Fruit fly (Drosophila melanogaster): ENCODE measurements around the gene CG12708.

CG12708 gene

dm6 chrX:15649507-15649906 is 25.8 kb upstream of the CG12708 start:
- TF ChIP-seq pan (optimal IDR thresholded peaks at IDR 0.05) (no peak), CG8478 (optimal IDR thresholded peaks at IDR 0.05) (no peak), usp (GFP tag; optimal IDR thresholded peaks at IDR 0.05) (no peak), psq (optimal IDR thresholded peaks at IDR 0.05) (no peak), EcR (GFP tag; optimal IDR thresholded peaks at IDR 0.05) (no peak), Dll (optimal IDR thresholded peaks at IDR 0.05) (no peak)

DNA sequence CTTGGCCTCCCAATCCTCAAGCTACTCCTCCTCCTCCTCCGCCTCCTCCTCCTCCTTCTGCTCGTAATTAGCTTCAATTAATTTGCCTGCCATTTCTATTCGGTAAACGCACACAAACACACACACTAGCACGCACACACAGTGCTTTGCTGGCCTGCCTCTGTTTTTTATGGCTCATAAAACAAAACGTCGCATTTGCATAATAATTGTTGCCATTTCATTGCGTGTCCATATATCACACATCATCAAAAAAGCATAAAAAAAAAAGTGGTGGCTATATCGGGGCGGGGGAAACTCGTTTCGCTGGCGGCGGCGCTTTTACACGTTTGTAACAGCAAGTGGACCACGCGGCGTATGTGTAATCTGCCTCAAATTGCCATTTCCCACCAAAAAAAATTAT is 23.7 kb upstream of the CG12708 start:
- TF ChIP-seq CG8478 (optimal IDR thresholded peaks at IDR 0.05) (no peak), psq (optimal IDR thresholded peaks at IDR 0.05) (no peak), usp (GFP tag; optimal IDR thresholded peaks at IDR 0.05) (no peak), Dll (optimal IDR thresholded peaks at IDR 0.05) (no peak), EcR (GFP tag; optimal IDR thresholded peaks at IDR 0.05) (no peak), pan (optimal IDR thresholded peaks at IDR 0.05) (no peak)

dm6 chrX:15653364-15653809 is 21.9 kb upstream of the CG12708 start:
- TF ChIP-seq pan (optimal IDR thresholded peaks at IDR 0.05), result no peak
- no peak for TF ChIP-seq EcR (GFP tag; optimal IDR thresholded peaks at IDR 0.05)
- no peak for TF ChIP-seq Dll (optimal IDR thresholded peaks at IDR 0.05)
- TF ChIP-seq usp (GFP tag; optimal IDR thresholded peaks at IDR 0.05), result no peak

dm6 chrX:15662285-15662684 is 13.0 kb upstream of the CG12708 start, which contains the start of gene CG8119:
Gene CG8119, plus strand, starts transcription at chrX:15662585.
- no peak for TF ChIP-seq EcR (GFP tag; optimal IDR thresholded peaks at IDR 0.05)
- no peak for TF ChIP-seq pan (optimal IDR thresholded peaks at IDR 0.05)
- TF ChIP-seq Dll (optimal IDR thresholded peaks at IDR 0.05), result no peak
- no peak for TF ChIP-seq CG8478 (optimal IDR thresholded peaks at IDR 0.05)
- no peak for TF ChIP-seq usp (GFP tag; optimal IDR thresholded peaks at IDR 0.05)
- no peak for TF ChIP-seq psq (optimal IDR thresholded peaks at IDR 0.05)

DNA sequence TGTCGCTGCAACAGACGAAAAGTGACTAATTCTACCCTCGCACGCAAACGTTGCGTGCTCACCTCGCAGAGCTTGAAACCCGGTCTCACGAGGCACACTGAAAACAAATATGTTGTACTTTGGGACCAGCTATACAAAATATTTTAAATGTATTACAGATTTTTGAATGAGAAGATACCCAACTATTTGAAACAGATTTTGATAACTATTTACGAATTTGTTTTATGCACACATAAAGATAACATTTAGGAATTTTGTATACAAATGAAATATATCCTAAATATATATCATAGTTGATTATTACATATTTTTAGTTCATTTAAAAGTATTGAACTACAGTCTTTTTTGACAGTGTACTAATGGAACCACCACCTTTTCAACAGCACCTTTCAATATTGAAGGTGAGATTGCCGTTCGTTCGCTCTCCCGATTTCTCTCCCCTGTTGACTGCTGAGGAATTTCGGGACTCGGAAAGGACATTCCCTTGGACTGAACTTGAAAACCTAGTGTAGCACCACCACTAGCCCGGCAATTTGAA is 4.2 kb upstream of the CG12708 start, which contains the start of gene CG15646:
Gene CG15646, minus strand, starts transcription at position 4 of the 538 bp plus-strand sequence.
- TF ChIP-seq usp (GFP tag; optimal IDR thresholded peaks at IDR 0.05) (no peak), CG8478 (optimal IDR thresholded peaks at IDR 0.05) (no peak), EcR (GFP tag; optimal IDR thresholded peaks at IDR 0.05) (no peak), Dll (optimal IDR thresholded peaks at IDR 0.05) (no peak), psq (optimal IDR thresholded peaks at IDR 0.05) (no peak), pan (optimal IDR thresholded peaks at IDR 0.05) (no peak)

DNA sequence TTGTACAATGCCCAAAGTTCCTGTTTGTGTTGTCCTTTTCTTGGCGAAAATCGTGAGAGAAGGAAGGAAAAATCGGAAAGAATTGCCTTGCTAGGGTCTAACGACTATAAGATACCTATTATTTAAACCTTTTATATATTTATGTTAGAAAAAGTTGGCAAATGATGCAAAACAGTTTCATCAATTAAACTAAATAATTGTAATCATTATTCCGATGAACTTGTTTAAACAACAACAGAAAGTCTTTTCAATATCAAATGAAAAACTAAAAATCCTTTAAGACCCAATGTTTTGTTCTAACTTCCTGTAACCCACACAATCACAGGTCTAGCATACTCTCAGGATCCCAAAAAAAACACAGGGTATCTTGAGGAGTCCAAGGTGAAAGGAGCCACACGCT is 939 bp upstream of the CG12708 start:
- TF ChIP-seq usp (GFP tag; optimal IDR thresholded peaks at IDR 0.05) (no peak), Dll (optimal IDR thresholded peaks at IDR 0.05) (no peak), pan (optimal IDR thresholded peaks at IDR 0.05) (no peak), psq (optimal IDR thresholded peaks at IDR 0.05) (no peak), CG8478 (optimal IDR thresholded peaks at IDR 0.05) (no peak), EcR (GFP tag; optimal IDR thresholded peaks at IDR 0.05) (no peak)

DNA sequence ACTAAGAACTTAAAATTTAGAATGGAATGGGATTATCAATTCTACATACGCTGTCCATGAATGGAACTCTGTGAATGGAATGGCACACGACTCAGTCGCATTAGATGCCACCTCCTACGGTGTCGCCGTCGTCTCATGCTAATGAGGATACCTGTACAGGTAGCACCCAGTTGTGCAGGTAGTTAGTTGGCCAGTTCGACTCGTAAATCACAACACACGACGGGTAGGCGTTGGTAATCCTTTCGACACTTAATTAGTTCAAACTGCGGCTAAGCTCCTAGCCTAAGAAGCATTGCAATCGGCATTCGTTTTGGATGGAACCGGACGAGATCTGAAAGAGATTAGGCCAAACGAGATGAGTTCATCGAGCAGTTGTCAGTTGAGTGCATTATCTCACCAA is 9.1 kb downstream of the CG12708 start:
- TF ChIP-seq Dll (optimal IDR thresholded peaks at IDR 0.05) (no peak), EcR (GFP tag; optimal IDR thresholded peaks at IDR 0.05) (no peak), pan (optimal IDR thresholded peaks at IDR 0.05) (no peak), usp (GFP tag; optimal IDR thresholded peaks at IDR 0.05) (no peak), psq (optimal IDR thresholded peaks at IDR 0.05) (no peak), CG8478 (optimal IDR thresholded peaks at IDR 0.05) (no peak)

- TF ChIP-seq Dll (optimal IDR thresholded peaks at IDR 0.05) (no peak), usp (GFP tag; optimal IDR thresholded peaks at IDR 0.05) (no peak), EcR (GFP tag; optimal IDR thresholded peaks at IDR 0.05) (no peak), pan (optimal IDR thresholded peaks at IDR 0.05) (no peak), CG8478 (optimal IDR thresholded peaks at IDR 0.05) (no peak), psq (optimal IDR thresholded peaks at IDR 0.05) (no peak)
Measured at dm6 chrX:15688757-15689156, 13.5 kb downstream of the CG12708 start, which contains the start of gene CG15599. Gene CG15599, minus strand, starts transcription at chrX:15688857.

- TF ChIP-seq psq (optimal IDR thresholded peaks at IDR 0.05) (no peak), usp (GFP tag; optimal IDR thresholded peaks at IDR 0.05) (no peak), pan (optimal IDR thresholded peaks at IDR 0.05) (no peak), Dll (optimal IDR thresholded peaks at IDR 0.05) (no peak), CG8478 (optimal IDR thresholded peaks at IDR 0.05) (no peak), EcR (GFP tag; optimal IDR thresholded peaks at IDR 0.05) (no peak)
Measured at dm6 chrX:15696854-15697540, 21.7 kb downstream of the CG12708 start, which contains the start of gene CG8128. Gene CG8128, plus strand, starts transcription at chrX:15697494.

- TF ChIP-seq pan (optimal IDR thresholded peaks at IDR 0.05), result no peak
- TF ChIP-seq CG8478 (optimal IDR thresholded peaks at IDR 0.05), result no peak
- no peak for TF ChIP-seq EcR (GFP tag; optimal IDR thresholded peaks at IDR 0.05)
- no peak for TF ChIP-seq usp (GFP tag; optimal IDR thresholded peaks at IDR 0.05)
- no peak for TF ChIP-seq Dll (optimal IDR thresholded peaks at IDR 0.05)
- no peak for TF ChIP-seq psq (optimal IDR thresholded peaks at IDR 0.05)
Measured at dm6 chrX:15697581-15698208, 22.4 kb downstream of the CG12708 start.

DNA sequence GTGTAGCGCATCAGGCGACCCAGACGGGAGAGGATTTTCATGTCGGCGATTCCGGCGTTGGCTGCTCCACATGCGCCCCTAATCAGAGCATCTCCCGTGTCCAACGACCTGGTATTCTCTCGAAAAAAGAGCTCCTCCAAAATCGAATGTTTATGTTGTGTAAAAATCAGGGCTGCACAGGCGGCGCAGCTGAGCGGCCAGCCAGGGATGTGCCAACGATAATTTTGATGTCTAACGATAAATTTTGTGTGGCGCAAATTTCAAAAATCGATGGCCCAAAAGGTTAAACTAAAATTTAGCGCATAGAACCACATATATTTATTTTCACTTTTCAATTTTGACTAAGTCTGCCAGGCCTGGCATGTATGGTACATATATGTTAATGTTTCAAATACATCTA is 25.8 kb downstream of the CG12708 start, which contains the start of gene CG9240:
Gene CG9240, minus strand, starts transcription at position 213 of the 400 bp plus-strand sequence.
- TF ChIP-seq EcR (GFP tag; optimal IDR thresholded peaks at IDR 0.05) (no peak), Dll (optimal IDR thresholded peaks at IDR 0.05) (no peak), usp (GFP tag; optimal IDR thresholded peaks at IDR 0.05) (no peak), CG8478 (optimal IDR thresholded peaks at IDR 0.05) (no peak), psq (optimal IDR thresholded peaks at IDR 0.05) (no peak), pan (optimal IDR thresholded peaks at IDR 0.05) (no peak)

DNA sequence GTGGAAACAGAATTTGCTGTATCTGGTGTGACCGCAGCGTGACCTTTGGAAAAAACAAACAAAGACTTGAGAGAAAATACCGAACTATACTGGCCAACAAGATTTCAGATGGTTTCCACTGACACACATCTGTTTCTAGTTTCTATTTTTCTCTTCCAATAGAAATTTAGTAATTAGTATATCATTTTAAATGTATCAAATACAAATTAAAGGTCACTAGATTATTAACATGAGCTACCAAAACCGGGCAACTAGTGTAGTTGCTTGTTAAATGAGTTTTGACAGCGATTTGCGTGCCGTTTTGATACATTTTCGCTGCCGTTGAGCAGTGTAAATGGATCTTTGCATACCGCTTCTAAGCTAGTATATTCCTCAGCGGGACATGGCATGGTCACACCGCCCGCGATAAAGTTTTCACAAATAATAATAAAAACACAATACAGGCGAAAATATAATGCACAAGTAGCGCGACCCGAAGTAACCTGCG is 28.5 kb downstream of the CG12708 start, which contains the start of the genes Pis and Hap40:
Gene Pis, minus strand, starts transcription at position 51 of the 487 bp plus-strand sequence.
Gene Hap40, plus strand, starts transcription at position 406 of the 487 bp plus-strand sequence.
- no peak for TF ChIP-seq psq (optimal IDR thresholded peaks at IDR 0.05)
- no peak for TF ChIP-seq CG8478 (optimal IDR thresholded peaks at IDR 0.05)
- no peak for TF ChIP-seq Dll (optimal IDR thresholded peaks at IDR 0.05)
- TF ChIP-seq EcR (GFP tag; optimal IDR thresholded peaks at IDR 0.05), result no peak
- TF ChIP-seq usp (GFP tag; optimal IDR thresholded peaks at IDR 0.05), result no peak
- no peak for TF ChIP-seq pan (optimal IDR thresholded peaks at IDR 0.05)

Measured in whole organism.